Worm (Caenorhabditis elegans) whole organism, young adult: Measurements from ENCODE around the gene tig-3.

Source experiments
- ama-1 ChIP-seq, 3 experiments: fragments of 150-350 bp in 1 of 3; sonication (generic microtip) in 2 of 3; optimal IDR thresholded peaks; 2 replicates each; lab custom pipeline; 2014 to 2018; ENCODE audit warnings: missing biosample characterization in 2 of 3, missing genetic modification characterization in 2 of 3, missing genetic modification reagents in 2 of 3
- let-607 ChIP-seq, 2 experiments: fragments of 200-800 bp in 1 of 2; sonication (Bioruptor generic) in 1 of 2; sonication (generic microtip) in 1 of 2; optimal IDR thresholded peaks; 2 replicates each; lab custom pipeline; 2016 to 2018; ENCODE audit warnings: mild to moderate bottlenecking in 2 of 2, missing compliant biosample characterization in 2 of 2, missing genetic modification characterization in 2 of 2, moderate library complexity in 2 of 2, missing genotype in 1 of 2
- lin-26 ChIP-seq: fragments of 200-800 bp; sonication (Bioruptor generic); IDR thresholded peaks from 2 replicates; pipeline ENCODE4 v1.3.6; 2022; ENCODE audit warnings: missing genetic modification reagents, missing genetic modification characterization, missing compliant biosample characterization
- madf-6 ChIP-seq: fragments of 200-800 bp; sonication (Bioruptor generic); IDR thresholded peaks from 2 replicates; pipeline ENCODE4 v1.3.6; 2022; ENCODE audit warnings: missing genetic modification reagents, missing genetic modification characterization, missing compliant biosample characterization

- TF ChIP-seq madf-6 (GFP tag; lab: Robert Waterston, UW) (no peak), let-607 (tag; optimal IDR thresholded peaks at IDR 0.05; lab: Kevin White, UChicago) (no peak), ama-1 (optimal IDR thresholded peaks at IDR 0.05; lab: Kevin White, UChicago) (no peak), ama-1 (GFP tag; optimal IDR thresholded peaks at IDR 0.05; lab: Kevin White, UChicago) (no peak), lin-26 (no peak)
Measured at ce11 chrII:15196433-15196832, 55.2 kb downstream of the tig-3 start, which contains the start of gene spsb-1.
